Fruit fly (Drosophila melanogaster): ENCODE results near the gene daed.

The daed gene

dm6 chr2L:2198613-2199432 is 17.3 kb downstream of the daed start (continued):
- no peak for TF ChIP-seq mld (GFP tag; IDR thresholded peaks at IDR 0.05; ENCODE audit: partially characterized antibody)
- TF ChIP-seq ara (GFP tag; IDR thresholded peaks at IDR 0.05), result no peak
- TF ChIP-seq Deaf1 (tag; optimal IDR thresholded peaks at IDR 0.05), result peak; percentile 89
- TF ChIP-seq Nf-YA (GFP tag; IDR thresholded peaks at IDR 0.05), result no peak
- peak; percentile 86 for TF ChIP-seq CG1602 (GFP tag; optimal IDR thresholded peaks at IDR 0.05)
- no peak for TF ChIP-seq CG14860 (GFP tag; IDR thresholded peaks at IDR 0.05; ENCODE audit: partially characterized antibody)
- TF ChIP-seq CG12744 (GFP tag; optimal IDR thresholded peaks at IDR 0.05), result peak; percentile 51
- no peak for TF ChIP-seq aop (GFP tag; IDR thresholded peaks at IDR 0.05)
- TF ChIP-seq shn (GFP tag; optimal IDR thresholded peaks at IDR 0.05), result peak; percentile 82
- peak; percentile 82 for TF ChIP-seq CG12659 (GFP tag; optimal IDR thresholded peaks at IDR 0.05)
- TF ChIP-seq CG8281 (tag; optimal IDR thresholded peaks at IDR 0.05), result peak; percentile 56
- TF ChIP-seq slp2 (GFP tag; optimal IDR thresholded peaks at IDR 0.05), result peak; percentile 78
- peak; percentile 97 for TF ChIP-seq lbe (GFP tag; optimal IDR thresholded peaks at IDR 0.05)
- TF ChIP-seq lilli (GFP tag; optimal IDR thresholded peaks at IDR 0.05), result peak; percentile 87
- peak; percentile 43 for TF ChIP-seq CG5180 (GFP tag; optimal IDR thresholded peaks at IDR 0.05)
- no peak for TF ChIP-seq Rfx (GFP tag; IDR thresholded peaks at IDR 0.05)
- TF ChIP-seq CG17912 (GFP tag; optimal IDR thresholded peaks at IDR 0.05), result no peak
- TF ChIP-seq CG12071 (GFP tag; optimal IDR thresholded peaks at IDR 0.05), result peak; percentile 79
- no peak for TF ChIP-seq toy (GFP tag; IDR thresholded peaks at IDR 0.05)
- TF ChIP-seq sisA (GFP tag; IDR thresholded peaks at IDR 0.05), result no peak
- TF ChIP-seq eyg (GFP tag; optimal IDR thresholded peaks at IDR 0.05), result peak; percentile 80
- TF ChIP-seq ind (GFP tag; optimal IDR thresholded peaks at IDR 0.05), result peak; percentile 89
- TF ChIP-seq gfzf (GFP tag; optimal IDR thresholded peaks at IDR 0.05), result no peak
- TF ChIP-seq sens (GFP tag), result peak; percentile 99
- peak; percentile 71 for TF ChIP-seq CG15514 (GFP tag; optimal IDR thresholded peaks at IDR 0.05)
- no peak for TF ChIP-seq GATAe (GFP tag; conservative IDR thresholded peaks at IDR 0.05)
- TF ChIP-seq Lpt (GFP tag; optimal IDR thresholded peaks at IDR 0.05), result no peak
- no peak for TF ChIP-seq CG11696 (GFP tag; IDR thresholded peaks at IDR 0.05)
- TF ChIP-seq CG4404 (GFP tag; IDR thresholded peaks at IDR 0.05), result no peak
- no peak for TF ChIP-seq Scr (GFP tag; IDR thresholded peaks at IDR 0.05; ENCODE audit: partially characterized antibody)
- TF ChIP-seq seq (GFP tag; IDR thresholded peaks at IDR 0.05), result no peak
- TF ChIP-seq CG10979 (tag; optimal IDR thresholded peaks at IDR 0.05), result peak; percentile 90
- TF ChIP-seq CG9727 (GFP tag; optimal IDR thresholded peaks at IDR 0.05), result peak; percentile 85
- no peak for TF ChIP-seq Tbp (GFP tag; optimal IDR thresholded peaks at IDR 0.05)
- peak; percentile 86 for TF ChIP-seq Atf-2 (GFP tag; optimal IDR thresholded peaks at IDR 0.05)
- peak; percentile 41 for TF ChIP-seq CG18011 (GFP tag; optimal IDR thresholded peaks at IDR 0.05)
- TF ChIP-seq HLH4C (GFP tag; IDR thresholded peaks at IDR 0.05; ENCODE audit: partially characterized antibody), result no peak
- peak; percentile 28 for TF ChIP-seq sima (GFP tag; optimal IDR thresholded peaks at IDR 0.05)
- TF ChIP-seq CG10274 (GFP tag; optimal IDR thresholded peaks at IDR 0.05), result peak; percentile 50
- TF ChIP-seq mirr (GFP tag; optimal IDR thresholded peaks at IDR 0.05), result peak; percentile 84
- TF ChIP-seq CG12104 (GFP tag; optimal IDR thresholded peaks at IDR 0.05), result peak; percentile 65
- TF ChIP-seq CTCF (GFP tag; optimal IDR thresholded peaks at IDR 0.05), result no peak
- TF ChIP-seq Hr39 (optimal IDR thresholded peaks at IDR 0.05), result no peak
- peak; percentile 32 for TF ChIP-seq CG33557 (GFP tag; optimal IDR thresholded peaks at IDR 0.05)
- no peak for TF ChIP-seq CG4360 (GFP tag; IDR thresholded peaks at IDR 0.05)
- TF ChIP-seq Oli (tag; optimal IDR thresholded peaks at IDR 0.05), result peak; percentile 91
- TF ChIP-seq Hr78 (GFP tag; optimal IDR thresholded peaks at IDR 0.05), result peak in 1 of 2 experiments; percentile 66
- TF ChIP-seq Kr (GFP tag; optimal IDR thresholded peaks at IDR 0.05), result no peak
- TF ChIP-seq oc (tag; optimal IDR thresholded peaks at IDR 0.05), result peak; percentile 88
- peak; percentile 75 for TF ChIP-seq gcm2 (GFP tag; optimal IDR thresholded peaks at IDR 0.05)
